Fruit fly (Drosophila melanogaster) whole organism, prepupa: Measurements from ENCODE around the gene Vha36-3.

Experiments
- CG10631 ChIP-seq: fragments of 200-800 bp; sonication (Bioruptor generic); optimal IDR thresholded peaks from 2 replicates; lab custom pipeline; 2016; ENCODE audit warnings: missing biosample characterization, missing genetic modification characterization
- CG11294 ChIP-seq: fragments of 200-800 bp; sonication (Bioruptor generic); IDR thresholded peaks from 2 replicates; pipeline ENCODE4 v1.3.6; 2022; ENCODE audit warnings: missing biosample characterization, missing genetic modification characterization
- CG11762 ChIP-seq: fragments of 200-800 bp; sonication (Bioruptor generic); optimal IDR thresholded peaks from 3 replicates; lab custom pipeline; 2016; ENCODE audit warnings: missing biosample characterization, missing genetic modification characterization; ENCODE audit not compliant: insufficient read depth
- CG11902 ChIP-seq: fragments of 200-800 bp; sonication (Bioruptor generic); optimal IDR thresholded peaks from 3 replicates; lab custom pipeline; 2016; ENCODE audit warnings: missing biosample characterization, missing genetic modification characterization
- CG15336 ChIP-seq: fragments of 200-800 bp; sonication (Bioruptor generic); IDR thresholded peaks from 2 replicates; pipeline ENCODE4 v1.3.6; 2022; ENCODE audit warnings: missing biosample characterization, missing genetic modification characterization
- CG1621 ChIP-seq: fragments of 200-800 bp; sonication (Bioruptor generic); optimal IDR thresholded peaks from 3 replicates; lab custom pipeline; 2018; ENCODE audit warnings: missing biosample characterization, mild to moderate bottlenecking, missing genetic modification characterization
- CG16779 ChIP-seq: fragments of 200-800 bp; sonication (Bioruptor generic); optimal IDR thresholded peaks from 3 replicates; lab custom pipeline; 2017; ENCODE audit warnings: missing biosample characterization, mild to moderate bottlenecking, missing genetic modification characterization
- CG3032 ChIP-seq: fragments of 200-800 bp; optimal IDR thresholded peaks from 2 replicates; lab custom pipeline; 2019; ENCODE audit warnings: missing biosample characterization, mild to moderate bottlenecking, missing genetic modification characterization, moderate library complexity
- CG31627 ChIP-seq: fragments of 200-800 bp; sonication (Bioruptor generic); optimal IDR thresholded peaks from 3 replicates; lab custom pipeline; 2016; ENCODE audit warnings: missing biosample characterization, missing genetic modification characterization
- CG32006 ChIP-seq: fragments of 200-800 bp; sonication (Bioruptor generic); optimal IDR thresholded peaks from 3 replicates; lab custom pipeline; 2017; ENCODE audit warnings: missing biosample characterization, mild to moderate bottlenecking, missing genetic modification characterization
- CG3919 ChIP-seq: fragments of 200-800 bp; sonication (Bioruptor generic); optimal IDR thresholded peaks from 3 replicates; lab custom pipeline; 2016; ENCODE audit warnings: missing biosample characterization, missing genetic modification characterization
- CG6163 ChIP-seq: fragments of 200-800 bp; sonication (Bioruptor generic); IDR thresholded peaks from 3 replicates; pipeline ENCODE4 v1.3.6; 2022; ENCODE audit warnings: missing biosample characterization, missing genetic modification characterization
- CG6276 ChIP-seq: fragments of 200-800 bp; sonication (Bioruptor generic); optimal IDR thresholded peaks from 2 replicates; lab custom pipeline; 2017; ENCODE audit warnings: missing biosample characterization, mild to moderate bottlenecking, missing genetic modification characterization
- CG6792 ChIP-seq: fragments of 200-800 bp; sonication (Bioruptor generic); optimal IDR thresholded peaks from 3 replicates; lab custom pipeline; 2016; ENCODE audit warnings: missing biosample characterization, missing genetic modification characterization
- CG6808 ChIP-seq: fragments of 200-800 bp; sonication (Bioruptor generic); optimal IDR thresholded peaks from 3 replicates; lab custom pipeline; 2017; ENCODE audit warnings: missing biosample characterization, missing genetic modification characterization, mild to moderate bottlenecking, moderate library complexity, missing genetic modification reagents
- CG7368 ChIP-seq: fragments of 200-800 bp; sonication (Bioruptor generic); optimal IDR thresholded peaks from 3 replicates; lab custom pipeline; 2016; ENCODE audit warnings: missing biosample characterization, missing genetic modification characterization
- CG8119 ChIP-seq: fragments of 200-800 bp; sonication (Bioruptor generic); IDR thresholded peaks from 3 replicates; pipeline ENCODE4 v1.3.6; 2022; ENCODE audit warnings: missing biosample characterization, missing genetic modification characterization
- CG8319 ChIP-seq: fragments of 200-800 bp; sonication (Bioruptor generic); optimal IDR thresholded peaks from 3 replicates; lab custom pipeline; 2016; ENCODE audit warnings: missing biosample characterization, missing genetic modification characterization
- CG9139 ChIP-seq: fragments of 200-800 bp; sonication (Bioruptor generic); optimal IDR thresholded peaks from 3 replicates; lab custom pipeline; 2017; ENCODE audit warnings: missing biosample characterization, mild to moderate bottlenecking, missing genetic modification characterization
- Eip78C ChIP-seq: fragments of 200-800 bp; sonication (Bioruptor generic); peaks from one replicate; lab custom pipeline; 2016; ENCODE audit warnings: missing biosample characterization, missing genetic modification characterization
- Eip93F ChIP-seq: fragments of 200-800 bp; sonication (Bioruptor generic); optimal IDR thresholded peaks from 2 replicates; lab custom pipeline; 2016; ENCODE audit warnings: missing biosample characterization, mild to moderate bottlenecking, missing genetic modification characterization
- Ets21C ChIP-seq: fragments of 200-800 bp; sonication (Bioruptor generic); optimal IDR thresholded peaks from 3 replicates; lab custom pipeline; 2016; ENCODE audit warnings: missing biosample characterization, missing genetic modification characterization
- Ets96B ChIP-seq: fragments of 200-800 bp; optimal IDR thresholded peaks from 2 replicates; lab custom pipeline; 2019; ENCODE audit warnings: missing biosample characterization, mild to moderate bottlenecking, missing genetic modification characterization, moderate library complexity
- Hr38 ChIP-seq: sonication (Bioruptor generic); optimal IDR thresholded peaks from 2 replicates; lab custom pipeline; 2016; ENCODE audit warnings: missing biosample characterization, missing genetic modification characterization
- Hr39 ChIP-seq: fragments of 200-800 bp; sonication (Bioruptor generic); optimal IDR thresholded peaks from 2 replicates; lab custom pipeline; 2016; ENCODE audit warnings: missing biosample characterization, missing genetic modification characterization
- Hr4 ChIP-seq: fragments of 200-800 bp; sonication (Bioruptor generic); optimal IDR thresholded peaks from 3 replicates; lab custom pipeline; 2016; ENCODE audit warnings: missing biosample characterization, missing genetic modification characterization
- OdsH ChIP-seq: fragments of 200-800 bp; sonication (Bioruptor generic); optimal IDR thresholded peaks from 3 replicates; lab custom pipeline; 2016; ENCODE audit warnings: missing biosample characterization, missing genetic modification characterization
- Smox ChIP-seq: fragments of 200-800 bp; sonication (Bioruptor generic); optimal IDR thresholded peaks from 3 replicates; lab custom pipeline; 2016; ENCODE audit warnings: missing biosample characterization, missing genetic modification characterization
- Sox102F ChIP-seq: fragments of 200-800 bp; sonication (Bioruptor generic); optimal IDR thresholded peaks from 2 replicates; lab custom pipeline; 2016; ENCODE audit warnings: missing biosample characterization, mild to moderate bottlenecking, missing genetic modification characterization
- Sox15 ChIP-seq: fragments of 200-800 bp; sonication (Bioruptor generic); optimal IDR thresholded peaks from 3 replicates; lab custom pipeline; 2016; ENCODE audit warnings: missing biosample characterization, missing genetic modification characterization
- achi ChIP-seq: fragments of 200-800 bp; sonication (Bioruptor generic); optimal IDR thresholded peaks from 3 replicates; lab custom pipeline; 2016; ENCODE audit warnings: missing biosample characterization, missing genetic modification characterization
- acj6 ChIP-seq: fragments of 200-800 bp; sonication (Bioruptor generic); optimal IDR thresholded peaks from 3 replicates; lab custom pipeline; 2016; ENCODE audit warnings: missing biosample characterization, missing genetic modification characterization
- cyc ChIP-seq: fragments of 200-800 bp; sonication (Bioruptor generic); optimal IDR thresholded peaks from 3 replicates; lab custom pipeline; 2016; ENCODE audit warnings: missing biosample characterization, missing genetic modification characterization
- dac ChIP-seq: fragments of 200-800 bp; sonication (Bioruptor generic); optimal IDR thresholded peaks from 2 replicates; lab custom pipeline; 2017; ENCODE audit warnings: missing biosample characterization, mild to moderate bottlenecking, missing genetic modification characterization
- eg ChIP-seq: fragments of 200-800 bp; sonication (Bioruptor generic); IDR thresholded peaks from 3 replicates; pipeline ENCODE4 v1.3.6; 2022; ENCODE audit warnings: missing biosample characterization, missing genetic modification characterization
- esn ChIP-seq: fragments of 200-800 bp; sonication (Bioruptor generic); optimal IDR thresholded peaks from 2 replicates; lab custom pipeline; 2016; ENCODE audit warnings: missing biosample characterization, mild to moderate bottlenecking, missing genetic modification characterization, moderate library complexity
- fd85E ChIP-seq: fragments of 200-800 bp; sonication (Bioruptor generic); optimal IDR thresholded peaks from 3 replicates; lab custom pipeline; 2016; ENCODE audit warnings: missing biosample characterization, missing genetic modification characterization
- fkh ChIP-seq: fragments of 200-800 bp; sonication (Bioruptor generic); optimal IDR thresholded peaks from 3 replicates; lab custom pipeline; 2017; ENCODE audit warnings: missing biosample characterization, mild to moderate bottlenecking, missing genetic modification characterization, moderate library complexity
- lz ChIP-seq: fragments of 200-800 bp; sonication (Bioruptor generic); optimal IDR thresholded peaks from 3 replicates; lab custom pipeline; 2016; ENCODE audit warnings: missing biosample characterization, missing genetic modification characterization
- net ChIP-seq: fragments of 200-800 bp; sonication (Bioruptor generic); optimal IDR thresholded peaks from 3 replicates; lab custom pipeline; 2016; ENCODE audit warnings: missing biosample characterization, missing genetic modification characterization
- pdm3 ChIP-seq: fragments of 200-800 bp; sonication (Bioruptor generic); optimal IDR thresholded peaks from 3 replicates; lab custom pipeline; 2016; ENCODE audit warnings: missing biosample characterization, missing genetic modification characterization
- spab ChIP-seq: fragments of 200-800 bp; sonication (Bioruptor generic); optimal IDR thresholded peaks from 2 replicates; lab custom pipeline; 2017; ENCODE audit warnings: missing biosample characterization, mild to moderate bottlenecking, missing genetic modification characterization, missing genetic modification reagents
- svp ChIP-seq: fragments of 200-800 bp; sonication (Bioruptor generic); peaks from one replicate; lab custom pipeline; 2016; ENCODE audit warnings: missing biosample characterization, missing genetic modification characterization
- vri ChIP-seq: fragments of 200-800 bp; sonication (Bioruptor generic); optimal IDR thresholded peaks from 3 replicates; lab custom pipeline; 2016; ENCODE audit warnings: missing biosample characterization, mild to moderate bottlenecking, missing genetic modification characterization

Gene Vha36-3

DNA sequence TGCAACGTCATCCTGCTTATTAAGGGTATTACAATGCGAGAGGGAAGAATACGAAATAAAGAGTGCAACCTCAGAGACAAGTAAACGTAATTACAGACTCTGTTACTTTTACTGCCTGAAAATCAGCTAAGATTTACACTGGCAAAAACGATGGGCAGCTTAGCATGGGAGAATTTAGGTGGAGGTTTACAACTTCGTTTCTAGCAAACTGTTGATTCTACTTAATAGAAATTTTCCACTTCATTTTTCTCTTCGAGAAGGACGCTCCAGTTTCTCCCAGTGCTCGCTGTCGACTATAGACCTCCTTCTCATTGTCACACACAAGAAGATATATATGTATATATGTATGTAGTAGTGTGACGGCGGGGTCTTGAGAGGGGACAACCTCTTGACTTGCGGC, 44.2 kb downstream of the Vha36-3 start (continued):
- TF ChIP-seq Ets21C (GFP tag; lab: Kevin White, UChicago): peak; percentile 44
- TF ChIP-seq cyc (GFP tag; lab: Kevin White, UChicago): peak; percentile 28
- peak; percentile 47 for TF ChIP-seq dac (GFP tag; lab: Kevin White, UChicago)
- TF ChIP-seq CG8119 (GFP tag; lab: Robert Waterston, UW): peak; percentile 72
- peak; percentile 66 for TF ChIP-seq CG31627 (GFP tag; lab: Kevin White, UChicago)
- peak; percentile 46 for TF ChIP-seq CG9139 (GFP tag; lab: Kevin White, UChicago)
- peak; percentile 78 for TF ChIP-seq CG32006
- peak; percentile 48 for TF ChIP-seq CG7368
- TF ChIP-seq CG6276: peak; percentile 24
- TF ChIP-seq CG6792: peak; percentile 82
- TF ChIP-seq CG11902 (GFP tag; lab: Kevin White, UChicago): peak; percentile 64
- TF ChIP-seq lz (GFP tag; lab: Kevin White, UChicago): peak; percentile 58
- TF ChIP-seq CG6163 (GFP tag; lab: Robert Waterston, UW): peak; percentile 93
- peak; percentile 86 for TF ChIP-seq CG10631
- peak; percentile 27 for TF ChIP-seq CG11762 (GFP tag; lab: Kevin White, UChicago)
- peak; percentile 36 for TF ChIP-seq Sox102F (GFP tag; lab: Kevin White, UChicago)
- peak; percentile 83 for TF ChIP-seq CG1621 (tag; lab: Kevin White, UChicago)
- TF ChIP-seq Smox: peak; percentile 54
- TF ChIP-seq fkh: no peak
- TF ChIP-seq pdm3 (GFP tag; lab: Kevin White, UChicago): peak; percentile 84
- peak; percentile 84 for TF ChIP-seq acj6 (GFP tag; lab: Kevin White, UChicago)
- TF ChIP-seq net (GFP tag; lab: Kevin White, UChicago): peak; percentile 67
- TF ChIP-seq CG16779 (tag; lab: Kevin White, UChicago): no peak
- TF ChIP-seq Hr4 (GFP tag; lab: Kevin White, UChicago): peak; percentile 45

DNA sequence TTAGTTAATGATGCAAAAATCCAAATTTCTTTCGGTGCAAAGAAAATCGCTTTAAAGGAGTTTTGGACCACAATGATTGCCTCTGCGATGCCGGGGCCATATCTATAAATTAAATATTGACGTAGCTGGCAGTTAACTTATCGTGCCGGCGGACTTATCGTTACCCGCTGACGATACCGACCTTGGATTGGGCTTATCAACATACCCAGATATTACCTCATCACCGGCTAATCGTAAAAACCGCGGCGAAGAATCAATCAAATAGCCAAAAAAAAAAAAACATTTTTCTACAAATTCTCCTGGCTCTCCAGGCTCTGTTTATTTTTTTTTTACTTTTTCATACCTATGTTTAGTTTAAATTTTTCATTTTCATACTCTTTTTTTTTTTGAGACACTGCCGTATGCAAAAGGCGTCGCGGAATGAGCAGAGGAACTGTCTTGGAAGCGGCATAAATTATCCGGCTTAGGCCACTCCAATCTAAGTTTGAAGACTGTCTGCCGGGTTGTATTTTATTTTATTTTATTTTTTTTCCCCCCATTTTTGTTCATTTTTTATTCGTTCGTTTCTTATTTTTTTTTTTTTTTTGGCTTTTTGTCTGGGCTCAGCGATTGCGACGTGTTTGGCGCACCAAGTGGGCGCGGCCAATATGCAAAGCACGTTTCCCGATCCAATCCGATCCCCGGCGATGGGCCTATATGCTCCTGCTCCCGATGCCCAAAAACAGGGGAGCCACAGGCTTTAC, 45.2 kb downstream of the Vha36-3 start:
- TF ChIP-seq eg: peak; percentile 61; the same call in 2 of the 3 replicates
- TF ChIP-seq vri (GFP tag; lab: Kevin White, UChicago): peak; percentile 63
- no peak for TF ChIP-seq Sox15 (GFP tag; lab: Kevin White, UChicago)
- TF ChIP-seq achi (GFP tag; lab: Kevin White, UChicago): no peak
- TF ChIP-seq CG8119 (GFP tag; lab: Robert Waterston, UW): peak; percentile 45; the same call in 2 of the 3 replicates
- TF ChIP-seq CG15336 (GFP tag; lab: Robert Waterston, UW): peak; percentile 28; the same call in 1 of the 2 replicates
- TF ChIP-seq Eip78C (GFP tag; lab: Kevin White, UChicago): peak; percentile 38
- TF ChIP-seq svp (GFP tag; lab: Kevin White, UChicago): peak; percentile 35
- no peak for TF ChIP-seq net (GFP tag; lab: Kevin White, UChicago)
- TF ChIP-seq Ets21C (GFP tag; lab: Kevin White, UChicago): no peak
- TF ChIP-seq Hr39 (GFP tag; lab: Kevin White, UChicago): no peak
- peak; percentile 47; the same call in 1 of the 3 replicates for TF ChIP-seq CG6163 (GFP tag; lab: Robert Waterston, UW)
- TF ChIP-seq spab (GFP tag; lab: Kevin White, UChicago): no peak
- TF ChIP-seq Ets96B (tag; lab: Kevin White, UChicago): no peak
- peak; percentile 50 for TF ChIP-seq CG6276
- TF ChIP-seq Hr38 (GFP tag; lab: Kevin White, UChicago): no peak

DNA sequence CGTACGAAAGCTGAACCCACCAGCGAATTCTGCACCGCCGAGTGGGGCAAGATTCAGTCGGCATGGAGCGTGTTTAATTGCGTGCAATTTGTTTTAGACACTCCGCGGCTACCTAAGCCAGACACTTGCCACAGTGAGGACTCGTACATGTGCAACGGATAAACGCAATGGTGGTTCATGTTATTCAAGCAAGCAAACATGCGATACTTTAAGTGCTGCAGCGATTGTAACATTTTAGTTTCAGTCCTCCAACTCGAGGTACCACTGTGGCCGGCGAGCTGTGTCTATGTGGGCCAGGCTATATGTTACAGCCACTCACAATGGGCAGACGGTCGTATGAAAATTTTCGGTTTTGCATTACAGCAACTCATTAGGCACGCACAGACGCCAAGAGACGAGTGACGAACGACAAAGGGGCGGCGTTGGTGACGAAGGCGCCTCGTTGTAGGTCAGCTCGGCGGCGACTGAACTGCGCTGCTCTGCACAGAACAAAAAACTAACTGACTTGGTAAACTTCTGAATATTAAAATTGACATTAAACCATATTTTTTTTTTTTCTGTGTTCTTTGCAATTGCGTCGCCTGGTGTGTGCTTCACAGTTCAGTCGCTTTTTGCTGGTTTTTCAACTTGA, 46.4 kb downstream of the Vha36-3 start:
- TF ChIP-seq CG3032 (tag; lab: Kevin White, UChicago) (peak; percentile 48), CG8319 (peak; percentile 18), CG11294 (GFP tag; lab: Robert Waterston, UW) (peak; percentile 82), CG9139 (GFP tag; lab: Kevin White, UChicago) (peak; percentile 17), CG1621 (tag; lab: Kevin White, UChicago) (peak; percentile 55), esn (GFP tag; lab: Kevin White, UChicago) (peak; percentile 26), CG3919 (GFP tag; lab: Kevin White, UChicago) (peak; percentile 80), CG6276 (peak; percentile 82), Eip93F (GFP tag; lab: Kevin White, UChicago) (no peak), Ets96B (tag; lab: Kevin White, UChicago) (peak; percentile 54), CG7368 (peak; percentile 62), CG16779 (tag; lab: Kevin White, UChicago) (no peak), fd85E (GFP tag; lab: Kevin White, UChicago) (no peak), eg (peak; percentile 94), CG11902 (GFP tag; lab: Kevin White, UChicago) (peak; percentile 37), fkh (no peak), Sox15 (GFP tag; lab: Kevin White, UChicago) (peak; percentile 4), CG6808 (GFP tag; lab: Kevin White, UChicago) (peak; percentile 48), CG8119 (GFP tag; lab: Robert Waterston, UW) (peak; percentile 81), CG31627 (GFP tag; lab: Kevin White, UChicago) (peak; percentile 52), CG11762 (GFP tag; lab: Kevin White, UChicago) (peak; percentile 17), OdsH (peak; percentile 72), net (GFP tag; lab: Kevin White, UChicago) (peak; percentile 80)
